Fruit fly (Drosophila melanogaster) whole organism, embryonic: ENCODE measurements around the gene CG5043.

Experiments used
- Ada2b ChIP-seq: fragments of 200-800 bp; sonication (Bioruptor generic); IDR thresholded peaks from 2 replicates; pipeline ENCODE4 v1.3.6; 2022; ENCODE audit warnings: missing biosample characterization, missing genetic modification characterization
- CG10366 ChIP-seq: fragments of 200-800 bp; sonication (Bioruptor generic); IDR thresholded peaks from 2 replicates; pipeline ENCODE4 v1.3.6; 2022; ENCODE audit warnings: missing biosample characterization, missing genetic modification characterization
- CG11247 ChIP-seq: fragments of 200-800 bp; sonication (Bioruptor generic); IDR thresholded peaks from 2 replicates; pipeline ENCODE4 v1.3.6; 2022; ENCODE audit warnings: missing biosample characterization, missing genetic modification characterization
- CG14050 ChIP-seq: fragments of 200-800 bp; sonication (Bioruptor generic); IDR thresholded peaks from 3 replicates; pipeline ENCODE4 v1.3.6; 2022; ENCODE audit warnings: missing biosample characterization, missing genetic modification characterization
- CG14965 ChIP-seq: fragments of 200-800 bp; sonication (Bioruptor generic); optimal IDR thresholded peaks from 2 replicates; lab custom pipeline; 2016; ENCODE audit warnings: missing biosample characterization, missing genetic modification characterization, borderline replicate concordance
- CG17612 ChIP-seq: fragments of 200-800 bp; sonication (Bioruptor generic); IDR thresholded peaks from 2 replicates; pipeline ENCODE4 v1.3.6; 2022; ENCODE audit warnings: missing biosample characterization, missing genetic modification characterization
- CG18011 ChIP-seq: fragments of 200-800 bp; sonication (Bioruptor generic); optimal IDR thresholded peaks from 2 replicates; lab custom pipeline; 2017; ENCODE audit warnings: missing biosample characterization, missing genetic modification characterization, mild to moderate bottlenecking, moderate library complexity, missing genotype
- CG18619 ChIP-seq: fragments of 200-800 bp; sonication (Bioruptor generic); optimal IDR thresholded peaks from 3 replicates; lab custom pipeline; 2017; ENCODE audit warnings: missing biosample characterization, mild to moderate bottlenecking, missing genetic modification characterization
- CG2129 ChIP-seq: fragments of 200-800 bp; sonication (Bioruptor generic); IDR thresholded peaks from 2 replicates; pipeline ENCODE4 v1.3.6; 2022; ENCODE audit warnings: missing biosample characterization, missing genetic modification characterization; ENCODE audit not compliant: partially characterized antibody
- CG2202 ChIP-seq: fragments of 200-800 bp; sonication (Bioruptor generic); optimal IDR thresholded peaks from 2 replicates; lab custom pipeline; 2018; ENCODE audit warnings: missing biosample characterization, mild to moderate bottlenecking, missing genetic modification characterization
- CG2889 ChIP-seq: fragments of 200-800 bp; sonication (Bioruptor generic); IDR thresholded peaks from 3 replicates; pipeline ENCODE4 v1.3.6; 2022; ENCODE audit warnings: missing biosample characterization, missing genetic modification characterization
- CG30020 ChIP-seq: fragments of 200-800 bp; optimal IDR thresholded peaks from 2 replicates; lab custom pipeline; 2019; ENCODE audit warnings: missing biosample characterization, mild to moderate bottlenecking, missing genetic modification characterization, moderate library complexity
- CG30403 ChIP-seq: fragments of 200-800 bp; sonication (Bioruptor generic); optimal IDR thresholded peaks from 3 replicates; lab custom pipeline; 2016; ENCODE audit warnings: missing biosample characterization, missing genetic modification characterization
- CG3065 ChIP-seq: fragments of 200-800 bp; sonication (Bioruptor generic); optimal IDR thresholded peaks from 2 replicates; lab custom pipeline; 2016; ENCODE audit warnings: missing biosample characterization, missing genetic modification characterization
- CG32767 ChIP-seq: fragments of 200-800 bp; sonication (Bioruptor generic); IDR thresholded peaks from 2 replicates; pipeline ENCODE4 v1.3.6; 2022; ENCODE audit warnings: missing biosample characterization, missing genetic modification characterization
- CG4820 ChIP-seq: fragments of 200-800 bp; sonication (Bioruptor generic); optimal IDR thresholded peaks from 3 replicates; lab custom pipeline; 2016; ENCODE audit warnings: missing biosample characterization, missing genetic modification characterization
- CG5180 ChIP-seq: fragments of 200-800 bp; sonication (Bioruptor generic); optimal IDR thresholded peaks from 3 replicates; lab custom pipeline; 2017; ENCODE audit warnings: missing biosample characterization, missing genetic modification characterization, mild to moderate bottlenecking, moderate library complexity, missing genetic modification reagents
- CG6765 ChIP-seq: fragments of 200-800 bp; sonication (Bioruptor generic); optimal IDR thresholded peaks from 3 replicates; lab custom pipeline; 2017; ENCODE audit warnings: missing biosample characterization, mild to moderate bottlenecking, missing genetic modification characterization
- CG7786 ChIP-seq: fragments of 200-800 bp; sonication (Bioruptor generic); optimal IDR thresholded peaks from 2 replicates; lab custom pipeline; 2016; ENCODE audit warnings: missing biosample characterization, missing genetic modification characterization
- CG7928 ChIP-seq: fragments of 200-800 bp; sonication (Bioruptor generic); optimal IDR thresholded peaks from 2 replicates; lab custom pipeline; 2017; ENCODE audit warnings: missing biosample characterization, mild to moderate bottlenecking, missing genetic modification characterization
- CG8924 ChIP-seq: fragments of 200-800 bp; optimal IDR thresholded peaks from 3 replicates; lab custom pipeline; 2019; ENCODE audit warnings: missing biosample characterization, mild to moderate bottlenecking, missing genetic modification characterization, moderate library complexity
- Dbx ChIP-seq: fragments of 200-800 bp; sonication (Bioruptor generic); IDR thresholded peaks from 3 replicates; pipeline ENCODE4 v1.3.6; 2022; ENCODE audit warnings: missing biosample characterization, missing genetic modification characterization
- Dp ChIP-seq: fragments of 200-800 bp; sonication (Bioruptor generic); optimal IDR thresholded peaks from 2 replicates; lab custom pipeline; 2018; ENCODE audit warnings: missing biosample characterization, mild to moderate bottlenecking, missing genetic modification characterization, moderate library complexity
- E2f2 ChIP-seq: fragments of 200-800 bp; sonication (Bioruptor generic); IDR thresholded peaks from 2 replicates; pipeline ENCODE4 v1.3.6; 2022; ENCODE audit warnings: missing biosample characterization, missing genetic modification characterization
- GATAe ChIP-seq: fragments of 200-800 bp; sonication (Bioruptor generic); conservative IDR thresholded peaks from 2 replicates; pipeline ENCODE4 v1.3.6; 2022; ENCODE audit warnings: missing biosample characterization, missing genetic modification characterization
- NC2α ChIP-seq: fragments of 200-800 bp; sonication (Bioruptor generic); optimal IDR thresholded peaks from 2 replicates; lab custom pipeline; 2016; ENCODE audit warnings: missing biosample characterization, missing genetic modification characterization
- Nf-YC ChIP-seq: fragments of 200-800 bp; optimal IDR thresholded peaks from 3 replicates; lab custom pipeline; 2019; ENCODE audit warnings: missing biosample characterization, mild to moderate bottlenecking, missing genetic modification characterization, moderate library complexity
- Oli ChIP-seq: fragments of 200-800 bp; sonication (Bioruptor generic); optimal IDR thresholded peaks from 2 replicates; lab custom pipeline; 2018; ENCODE audit warnings: missing biosample characterization, mild to moderate bottlenecking, missing genetic modification characterization, moderate library complexity
- PHDP ChIP-seq: fragments of 200-800 bp; sonication (Bioruptor generic); optimal IDR thresholded peaks from 3 replicates; lab custom pipeline; 2018; ENCODE audit warnings: missing biosample characterization, mild to moderate bottlenecking, missing genetic modification characterization, moderate library complexity
- Side ChIP-seq: fragments of 200-800 bp; sonication (Bioruptor generic); optimal IDR thresholded peaks from 2 replicates; lab custom pipeline; 2016; ENCODE audit warnings: missing biosample characterization, missing genetic modification characterization
- Sry-δ ChIP-seq: fragments of 200-800 bp; sonication (Bioruptor generic); optimal IDR thresholded peaks from 2 replicates; lab custom pipeline; 2016; ENCODE audit warnings: missing biosample characterization, missing genetic modification characterization
- Tbp ChIP-seq: fragments of >200 bp; optimal IDR thresholded peaks from 2 replicates; lab custom pipeline; 2018; ENCODE audit warnings: missing biosample characterization, missing genetic modification characterization
- Xbp1 ChIP-seq: fragments of 200-800 bp; sonication (Bioruptor generic); optimal IDR thresholded peaks from 3 replicates; lab custom pipeline; 2016; ENCODE audit warnings: missing biosample characterization, mild to moderate bottlenecking, missing genetic modification characterization
- bbx ChIP-seq: fragments of 200-800 bp; sonication (Bioruptor generic); IDR thresholded peaks from 2 replicates; pipeline ENCODE4 v1.3.6; 2022; ENCODE audit warnings: missing biosample characterization, missing genetic modification characterization; ENCODE audit not compliant: partially characterized antibody
- cwo ChIP-seq: fragments of 200-800 bp; sonication (Bioruptor generic); optimal IDR thresholded peaks from 3 replicates; lab custom pipeline; 2017; ENCODE audit warnings: missing biosample characterization, missing genetic modification characterization, mild to moderate bottlenecking, moderate library complexity, missing genetic modification reagents
- danr ChIP-seq: fragments of 200-800 bp; sonication (Bioruptor generic); IDR thresholded peaks from 2 replicates; pipeline ENCODE4 v1.3.6; 2022; ENCODE audit warnings: missing biosample characterization, missing genetic modification characterization
- dmrt11E ChIP-seq: fragments of 200-800 bp; sonication (Bioruptor generic); optimal IDR thresholded peaks from 3 replicates; lab custom pipeline; 2018; ENCODE audit warnings: missing biosample characterization, mild to moderate bottlenecking, missing genetic modification characterization, moderate library complexity
- dysf ChIP-seq: fragments of 200-800 bp; sonication (Bioruptor generic); IDR thresholded peaks from 3 replicates; pipeline ENCODE4 v1.3.6; 2022; ENCODE audit warnings: missing biosample characterization, missing genetic modification characterization
- ftz-f1 ChIP-seq: fragments of 200-800 bp; sonication (Bioruptor generic); optimal IDR thresholded peaks from 2 replicates; lab custom pipeline; 2016; ENCODE audit warnings: missing biosample characterization, missing genetic modification characterization
- gce ChIP-seq: fragments of 200-800 bp; sonication (Bioruptor generic); IDR thresholded peaks from 3 replicates; pipeline ENCODE4 v1.3.6; 2022; ENCODE audit warnings: missing biosample characterization, missing genetic modification characterization
- gfzf ChIP-seq: fragments of 200-800 bp; sonication (Bioruptor generic); optimal IDR thresholded peaks from 2 replicates; lab custom pipeline; 2016; ENCODE audit warnings: missing biosample characterization, mild to moderate bottlenecking, missing genetic modification characterization, moderate library complexity
- h ChIP-seq: fragments of >200 bp; optimal IDR thresholded peaks from 2 replicates; lab custom pipeline; 2017
- hth ChIP-seq: fragments of >200 bp; optimal IDR thresholded peaks from 2 replicates; lab custom pipeline; 2017; ENCODE audit warnings: inconsistent platforms
- knrl ChIP-seq: fragments of 200-800 bp; sonication (Bioruptor generic); IDR thresholded peaks from 3 replicates; pipeline ENCODE4 v1.3.6; 2022; ENCODE audit warnings: missing biosample characterization, missing genetic modification characterization; ENCODE audit not compliant: partially characterized antibody
- maf-S ChIP-seq: fragments of 200-800 bp; sonication (Bioruptor generic); optimal IDR thresholded peaks from 2 replicates; lab custom pipeline; 2016; ENCODE audit warnings: missing biosample characterization, missing genetic modification characterization
- pfk ChIP-seq: fragments of 200-800 bp; sonication (Bioruptor generic); optimal IDR thresholded peaks from 2 replicates; lab custom pipeline; 2018; ENCODE audit warnings: missing biosample characterization, mild to moderate bottlenecking, missing genetic modification characterization, moderate library complexity
- so ChIP-seq: fragments of 200-800 bp; sonication (Bioruptor generic); IDR thresholded peaks from 3 replicates; pipeline ENCODE4 v1.3.6; 2022; ENCODE audit warnings: missing biosample characterization, missing genetic modification characterization
- sr ChIP-seq: fragments of 200-800 bp; sonication (Bioruptor generic); IDR thresholded peaks from 3 replicates; pipeline ENCODE4 v1.3.6; 2022; ENCODE audit warnings: missing biosample characterization, missing genetic modification characterization
- tna ChIP-seq: fragments of 200-800 bp; sonication (Bioruptor generic); IDR thresholded peaks from 2 replicates; pipeline ENCODE4 v1.3.6; 2022; ENCODE audit warnings: missing biosample characterization, missing genetic modification characterization; ENCODE audit not compliant: partially characterized antibody
- twi ChIP-seq: fragments of 200-800 bp; optimal IDR thresholded peaks from 2 replicates; lab custom pipeline; 2019; ENCODE audit warnings: missing biosample characterization, mild to moderate bottlenecking, missing genetic modification characterization, moderate library complexity
- unpg ChIP-seq: fragments of 200-800 bp; sonication (Bioruptor generic); optimal IDR thresholded peaks from 3 replicates; lab custom pipeline; 2018; ENCODE audit warnings: missing biosample characterization, mild to moderate bottlenecking, missing genetic modification characterization, moderate library complexity
- yki ChIP-seq: fragments of >200 bp; optimal IDR thresholded peaks from 3 replicates; lab custom pipeline; 2018

The CG5043 gene

dm6 chr2L:17427929-17428456 is 5.7 kb upstream of the CG5043 start (continued):
- peak; percentile 39; the same call in 1 of the 2 replicates for TF ChIP-seq CG11247 (GFP tag; lab: Robert Waterston, UW)
- TF ChIP-seq CG2202, result no peak
- no peak for TF ChIP-seq CG14050
- no peak for TF ChIP-seq knrl (GFP tag; lab: Robert Waterston, UW)
- no peak for TF ChIP-seq Sry-δ (GFP tag; lab: Kevin White, UChicago)
- TF ChIP-seq CG3065 (GFP tag; lab: Kevin White, UChicago), result no peak
- no peak for TF ChIP-seq Tbp (GFP tag; lab: Kevin White, UChicago)
- TF ChIP-seq CG17612 (GFP tag; lab: Robert Waterston, UW), result no peak
- no peak for TF ChIP-seq sr (GFP tag; lab: Robert Waterston, UW)
- peak; percentile 44 for TF ChIP-seq ftz-f1 (GFP tag; lab: Kevin White, UChicago)
- TF ChIP-seq Oli, result no peak
- TF ChIP-seq PHDP (tag; lab: Kevin White, UChicago), result peak; percentile 21
- TF ChIP-seq CG5180 (GFP tag; lab: Kevin White, UChicago), result peak; percentile 40
- no peak for TF ChIP-seq danr (GFP tag; lab: Robert Waterston, UW)
- no peak for TF ChIP-seq twi (tag; lab: Kevin White, UChicago)
- TF ChIP-seq CG30403 (GFP tag; lab: Kevin White, UChicago), result no peak
- TF ChIP-seq hth (lab: Kevin White, UChicago), result no peak
- no peak for TF ChIP-seq NC2α (GFP tag; lab: Kevin White, UChicago)
- TF ChIP-seq CG6765, result no peak
- TF ChIP-seq Xbp1 (GFP tag; lab: Kevin White, UChicago), result no peak
- no peak for TF ChIP-seq CG14965 (GFP tag; lab: Kevin White, UChicago)
- TF ChIP-seq so (GFP tag; lab: Robert Waterston, UW), result peak; percentile 24; the same call in 1 of the 3 replicates
- TF ChIP-seq Dp (GFP tag; lab: Kevin White, UChicago), result no peak
- TF ChIP-seq bbx (GFP tag; lab: Robert Waterston, UW), result peak; percentile 52; the same call in 1 of the 2 replicates
- no peak for TF ChIP-seq CG2889 (GFP tag; lab: Robert Waterston, UW)
- TF ChIP-seq Dbx (GFP tag; lab: Robert Waterston, UW), result 0 out of 3 replicates have a peak, but pooled peaks have one; percentile 43
- TF ChIP-seq CG7928 (GFP tag; lab: Kevin White, UChicago), result peak; percentile 4
- TF ChIP-seq tna (GFP tag; lab: Robert Waterston, UW), result no peak
- TF ChIP-seq dmrt11E (tag; lab: Kevin White, UChicago), result no peak
- TF ChIP-seq yki (lab: Kevin White, UChicago), result no peak
- no peak for TF ChIP-seq CG30020 (tag; lab: Kevin White, UChicago)
- TF ChIP-seq gfzf (GFP tag; lab: Kevin White, UChicago), result no peak
- TF ChIP-seq Side (GFP tag; lab: Kevin White, UChicago), result no peak
- no peak for TF ChIP-seq unpg (GFP tag; lab: Kevin White, UChicago)
- peak; percentile 73 for TF ChIP-seq cwo (GFP tag; lab: Kevin White, UChicago)
- TF ChIP-seq E2f2, result no peak
- TF ChIP-seq maf-S (GFP tag; lab: Kevin White, UChicago), result no peak
- TF ChIP-seq CG7786, result no peak
- no peak for TF ChIP-seq Nf-YC (tag; lab: Kevin White, UChicago)
- no peak for TF ChIP-seq CG2129 (GFP tag; lab: Robert Waterston, UW)
- TF ChIP-seq h (lab: Kevin White, UChicago), result no peak
- TF ChIP-seq CG32767 (GFP tag; lab: Robert Waterston, UW), result peak; percentile 49; the same call in 1 of the 2 replicates
- TF ChIP-seq CG10366, result no peak
- TF ChIP-seq Ada2b (GFP tag; lab: Robert Waterston, UW), result 0 out of 2 replicates have a peak, but pooled peaks have one; percentile 10
- TF ChIP-seq dysf (GFP tag; lab: Robert Waterston, UW), result no peak
- TF ChIP-seq CG18011 (GFP tag; lab: Kevin White, UChicago), result no peak
- no peak for TF ChIP-seq GATAe (GFP tag; lab: Robert Waterston, UW)
- peak; percentile 33 for TF ChIP-seq CG8924 (tag; lab: Kevin White, UChicago)
- no peak; the same call in 2 of the 3 replicates for TF ChIP-seq gce (GFP tag; lab: Robert Waterston, UW)
- TF ChIP-seq CG18619 (GFP tag; lab: Kevin White, UChicago), result no peak
- TF ChIP-seq CG4820, result no peak
- TF ChIP-seq pfk (GFP tag; lab: Kevin White, UChicago), result no peak
